Worm (Caenorhabditis elegans) whole organism, early embryonic: Measurements from ENCODE around the gene R03H10.1.

Experiments
- B0310.2 ChIP-seq: sonication (generic microtip); optimal IDR thresholded peaks from 2 replicates; lab custom pipeline; 2016; ENCODE audit warnings: mild to moderate bottlenecking, missing genetic modification characterization, missing compliant biosample characterization
- F13C5.2 ChIP-seq: sonication (generic microtip); optimal IDR thresholded peaks from 2 replicates; lab custom pipeline; 2017; ENCODE audit warnings: mild to moderate bottlenecking, missing genetic modification characterization, inconsistent platforms, missing compliant biosample characterization
- aly-1 ChIP-seq: sonication (generic microtip); optimal IDR thresholded peaks from 2 replicates; lab custom pipeline; 2016; ENCODE audit warnings: missing genetic modification characterization, missing compliant biosample characterization
- ama-1 ChIP-seq: fragments of 150-350 bp; optimal IDR thresholded peaks from 2 replicates; lab custom pipeline; 2014
- ceh-13 ChIP-seq: fragments of 200-800 bp; sonication (Bioruptor generic); optimal IDR thresholded peaks from 2 replicates; lab custom pipeline; 2018; ENCODE audit warnings: mild to moderate bottlenecking, missing genetic modification characterization, missing compliant biosample characterization
- ets-7 ChIP-seq: sonication (generic microtip); optimal IDR thresholded peaks from 2 replicates; lab custom pipeline; 2016; ENCODE audit warnings: missing genotype, missing genetic modification characterization, missing compliant biosample characterization
- flt-1 ChIP-seq: fragments of 200-800 bp; sonication (Bioruptor generic); IDR thresholded peaks from 2 replicates; pipeline ENCODE4 v1.3.6; 2022; ENCODE audit warnings: missing genetic modification characterization, missing compliant biosample characterization
- hmbx-1 ChIP-seq: sonication (generic microtip); optimal IDR thresholded peaks from 2 replicates; lab custom pipeline; 2016; ENCODE audit warnings: mild to moderate bottlenecking, missing genetic modification characterization, missing compliant biosample characterization
- hmg-4 ChIP-seq: fragments of 200-800 bp; sonication (Bioruptor generic); optimal IDR thresholded peaks from 2 replicates; lab custom pipeline; 2018; ENCODE audit warnings: mild to moderate bottlenecking, missing genetic modification characterization, missing compliant biosample characterization
- hnd-1 ChIP-seq: sonication (generic microtip); optimal IDR thresholded peaks from 2 replicates; lab custom pipeline; 2016; ENCODE audit warnings: missing genetic modification characterization, missing compliant biosample characterization
- pes-1 ChIP-seq: fragments of 200-800 bp; sonication (Bioruptor generic); IDR thresholded peaks from 2 replicates; pipeline ENCODE4 v1.3.6; 2022; ENCODE audit warnings: missing genetic modification reagents, missing genetic modification characterization, missing compliant biosample characterization
- scrt-1 ChIP-seq: fragments of 200-800 bp; sonication (Bioruptor generic); IDR thresholded peaks from 2 replicates; pipeline ENCODE4 v1.3.6; 2022; ENCODE audit warnings: missing genetic modification characterization, missing compliant biosample characterization
- sea-1 ChIP-seq: fragments of 200-800 bp; sonication (Bioruptor generic); conservative IDR thresholded peaks from 2 replicates; pipeline ENCODE4 v1.3.6; 2022; ENCODE audit warnings: missing genetic modification characterization, missing compliant biosample characterization
- tbx-11 ChIP-seq: fragments of 200-800 bp; sonication (Bioruptor generic); IDR thresholded peaks from 2 replicates; pipeline ENCODE4 v1.3.6; 2022; ENCODE audit warnings: missing genetic modification characterization, missing compliant biosample characterization
- tbx-37 ChIP-seq: fragments of 200-800 bp; sonication (Bioruptor generic); conservative IDR thresholded peaks from 2 replicates; pipeline ENCODE4 v1.3.6; 2022; ENCODE audit warnings: missing genetic modification reagents, missing genetic modification characterization, missing compliant biosample characterization
- tra-4 ChIP-seq: sonication (generic microtip); optimal IDR thresholded peaks from 2 replicates; lab custom pipeline; 2017; ENCODE audit warnings: missing genetic modification characterization, missing compliant biosample characterization

The R03H10.1 gene

DNA sequence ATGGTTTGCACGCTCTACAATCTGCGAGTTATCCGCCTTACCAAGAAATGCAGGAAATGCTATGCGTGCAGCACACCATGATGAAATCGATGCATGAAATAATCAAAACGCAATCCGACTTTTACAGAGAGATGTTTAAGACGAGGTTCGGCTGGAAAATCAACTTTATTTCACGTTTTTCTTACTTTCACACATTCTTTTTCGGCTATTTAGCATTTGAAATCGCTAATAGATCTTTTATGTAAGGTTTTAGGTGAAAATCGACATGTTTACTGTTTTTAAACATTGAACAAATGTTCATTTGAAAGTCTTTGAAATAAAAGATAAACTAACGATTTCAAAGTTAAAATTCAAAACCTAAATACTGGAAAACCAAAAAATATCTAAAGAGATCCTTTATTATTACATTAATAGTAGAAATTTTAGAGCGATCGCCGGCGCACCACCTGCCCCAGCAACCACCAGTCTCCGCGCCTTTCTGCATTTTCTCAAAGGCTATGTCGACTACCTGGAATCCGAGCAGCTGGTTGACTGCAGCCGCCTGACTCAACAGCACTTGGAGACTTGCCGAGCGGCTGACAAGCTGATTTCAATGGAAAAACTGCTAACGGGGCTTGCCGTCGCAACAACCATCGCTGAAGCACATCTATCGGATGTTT lies 48.2 kb downstream of the R03H10.1 start:
- TF ChIP-seq aly-1 (tag; lab: Kevin White, UChicago) (no peak), ceh-13 (no peak), ets-7 (tag; lab: Kevin White, UChicago) (no peak)

DNA sequence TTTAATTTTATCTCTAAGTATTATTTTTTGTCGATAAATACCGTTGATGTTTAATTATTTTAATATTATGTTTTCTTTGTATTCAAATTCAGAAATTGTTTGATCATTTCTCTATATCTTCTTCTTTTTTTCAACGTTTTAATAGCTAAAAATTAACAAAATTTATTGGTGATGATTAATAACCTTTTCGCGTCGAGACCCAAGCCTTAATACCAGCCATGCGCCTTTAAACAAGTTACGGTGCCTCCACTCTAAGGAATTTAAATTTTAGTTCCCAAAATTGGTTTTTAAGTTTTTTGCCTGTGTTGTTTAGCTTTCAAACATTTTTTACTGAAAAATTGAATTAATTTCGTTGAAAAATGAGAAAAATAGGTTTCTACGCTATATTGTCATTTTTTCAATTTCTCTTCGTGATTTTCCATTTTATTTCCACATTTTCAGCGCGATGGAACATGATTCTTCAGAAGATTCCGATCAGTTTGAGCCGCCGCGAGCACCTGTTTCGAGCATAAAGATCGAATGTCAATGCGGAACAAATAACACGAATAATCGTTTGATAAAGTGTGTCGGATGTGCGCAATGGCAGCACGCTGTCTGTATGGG lies 49.2 kb downstream of the R03H10.1 start, which contains the start of gene C16A11.3:
TSS of gene C16A11.3 (plus strand) at position 440 of the 603 bp plus-strand sequence.
- TF ChIP-seq scrt-1 (GFP tag; lab: Robert Waterston, UW): no peak
- no peak for TF ChIP-seq aly-1 (tag; lab: Kevin White, UChicago)
- TF ChIP-seq ama-1 (lab: Kevin White, UChicago): no peak
- no peak for TF ChIP-seq ets-7 (tag; lab: Kevin White, UChicago)
- no peak for TF ChIP-seq pes-1 (GFP tag; lab: Robert Waterston, UW)
- TF ChIP-seq hnd-1 (tag; lab: Kevin White, UChicago): no peak
- no peak for TF ChIP-seq hmbx-1 (tag; lab: Kevin White, UChicago)
- TF ChIP-seq hmg-4 (GFP tag; lab: Kevin White, UChicago): no peak
- no peak for TF ChIP-seq tra-4 (tag; lab: Kevin White, UChicago)
- TF ChIP-seq B0310.2 (tag; lab: Kevin White, UChicago): no peak
- TF ChIP-seq ceh-13: no peak
- TF ChIP-seq flt-1: no peak
- no peak for TF ChIP-seq tbx-37 (GFP tag; lab: Robert Waterston, UW)
- TF ChIP-seq sea-1: no peak
- no peak for TF ChIP-seq tbx-11 (GFP tag; lab: Robert Waterston, UW)

DNA sequence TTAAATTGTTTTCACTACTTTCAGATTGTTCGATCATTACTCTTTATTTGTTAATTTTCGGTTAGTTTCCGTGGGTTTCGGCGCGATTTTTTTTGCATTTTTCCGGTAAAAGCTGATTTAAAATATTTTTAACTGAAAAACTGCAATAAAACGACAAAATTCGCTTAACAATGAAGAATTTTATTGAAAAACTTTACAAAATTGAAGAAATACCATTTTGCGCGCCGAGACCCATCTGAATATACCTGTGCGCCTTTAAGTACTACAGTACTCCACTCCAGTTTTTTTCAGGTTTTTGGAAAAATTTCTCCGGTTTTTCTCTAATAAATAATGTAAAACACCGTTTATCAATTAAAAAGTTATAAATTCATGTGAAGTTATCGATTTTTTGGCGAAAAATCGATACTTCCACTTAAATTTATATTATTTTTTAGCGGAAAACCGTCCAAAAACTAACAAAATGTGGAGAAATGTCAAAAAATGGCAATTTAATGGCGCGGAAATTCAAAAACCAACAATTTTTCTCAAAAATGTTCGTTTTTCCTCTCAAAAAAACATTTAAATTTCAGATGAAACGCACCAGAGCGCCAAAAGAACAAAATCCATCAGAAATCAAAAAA lies 50.9 kb downstream of the R03H10.1 start, which contains the start of gene C16A11.10:
TSS of gene C16A11.10 (plus strand) at position 570 of the 620 bp plus-strand sequence.
- TF ChIP-seq ceh-13: no peak
- TF ChIP-seq tra-4 (tag; lab: Kevin White, UChicago): no peak
- no peak for TF ChIP-seq F13C5.2 (tag; lab: Kevin White, UChicago)
- no peak for TF ChIP-seq scrt-1 (GFP tag; lab: Robert Waterston, UW)
- no peak for TF ChIP-seq tbx-37 (GFP tag; lab: Robert Waterston, UW)
